Worm (Caenorhabditis elegans): ENCODE results near the gene F10E9.1.

The F10E9.1 gene

ce11 chrIII:8291268-8292032 lies 31.5 kb upstream of the F10E9.1 start:
- TF ChIP-seq ztf-16 (tag; optimal IDR thresholded peaks at IDR 0.05) (no peak), ceh-22 (tag; optimal IDR thresholded peaks at IDR 0.05) (no peak), elt-2 (tag; optimal IDR thresholded peaks at IDR 0.05) (peak; percentile 89)

- no peak for TF ChIP-seq tbx-2 (tag; optimal IDR thresholded peaks at IDR 0.05)
- TF ChIP-seq unc-55 (GFP tag; optimal IDR thresholded peaks at IDR 0.05): peak; percentile 56
- no peak for TF ChIP-seq ceh-48 (tag; optimal IDR thresholded peaks at IDR 0.05)
Measured at ce11 chrIII:8293260-8293659, 29.7 kb upstream of the F10E9.1 start.

ce11 chrIII:8298216-8298920 lies 24.6 kb upstream of the F10E9.1 start:
- peak; percentile 30 for TF ChIP-seq elt-2 (tag; optimal IDR thresholded peaks at IDR 0.05)
- TF ChIP-seq tbx-2 (tag; optimal IDR thresholded peaks at IDR 0.05): peak; percentile 37
- TF ChIP-seq ceh-18 (tag; optimal IDR thresholded peaks at IDR 0.05): no peak

- TF ChIP-seq unc-42 (tag; optimal IDR thresholded peaks at IDR 0.05): peak; percentile 29
- TF ChIP-seq K02D7.2 (tag; optimal IDR thresholded peaks at IDR 0.05): no peak
- TF ChIP-seq dmd-4 (tag; optimal IDR thresholded peaks at IDR 0.05; ENCODE audit: borderline replicate concordance): no peak
- TF ChIP-seq ztf-16 (tag; optimal IDR thresholded peaks at IDR 0.05): no peak
- TF ChIP-seq unc-86 (tag; optimal IDR thresholded peaks at IDR 0.05): no peak
Measured at ce11 chrIII:8299078-8299587, 23.8 kb upstream of the F10E9.1 start.

ce11 chrIII:8299734-8300133 lies 23.2 kb upstream of the F10E9.1 start:
- TF ChIP-seq fax-1 (tag; optimal IDR thresholded peaks at IDR 0.05) (no peak), tbx-7 (tag; optimal IDR thresholded peaks at IDR 0.05) (no peak), pros-1 (tag; optimal IDR thresholded peaks at IDR 0.05) (no peak), elt-2 (tag; optimal IDR thresholded peaks at IDR 0.05) (peak; percentile 82), ama-1 (optimal IDR thresholded peaks at IDR 0.05) (no peak), lim-6 (tag; optimal IDR thresholded peaks at IDR 0.05) (no peak), nhr-232 (tag; optimal IDR thresholded peaks at IDR 0.05) (no peak), ceh-14 (tag; optimal IDR thresholded peaks at IDR 0.05) (no peak)

ce11 chrIII:8300860-8301396 lies 22.0 kb upstream of the F10E9.1 start:
- TF ChIP-seq sox-2 (GFP tag; IDR thresholded peaks at IDR 0.05): no peak
- TF ChIP-seq ceh-34 (tag; optimal IDR thresholded peaks at IDR 0.05): peak; percentile 82
- no peak for TF ChIP-seq nhr-232 (tag; optimal IDR thresholded peaks at IDR 0.05)
- no peak for TF ChIP-seq zip-5 (tag; optimal IDR thresholded peaks at IDR 0.05)
- no peak for TF ChIP-seq unc-55 (GFP tag; optimal IDR thresholded peaks at IDR 0.05)
- no peak for TF ChIP-seq unc-86 (tag; optimal IDR thresholded peaks at IDR 0.05)
- no peak for TF ChIP-seq pros-1 (tag; optimal IDR thresholded peaks at IDR 0.05)
- TF ChIP-seq ahr-1 (tag; optimal IDR thresholded peaks at IDR 0.05): no peak
- TF ChIP-seq fkh-6 (tag; optimal IDR thresholded peaks at IDR 0.05): no peak
- TF ChIP-seq unc-42 (tag; optimal IDR thresholded peaks at IDR 0.05): peak; percentile 22
- TF ChIP-seq T23F11.4 (GFP tag; optimal IDR thresholded peaks at IDR 0.05): no peak
- TF ChIP-seq ceh-22 (tag; optimal IDR thresholded peaks at IDR 0.05): no peak
- no peak for TF ChIP-seq hlh-6 (tag; optimal IDR thresholded peaks at IDR 0.05)
- TF ChIP-seq lim-6 (tag; optimal IDR thresholded peaks at IDR 0.05): no peak
- no peak for TF ChIP-seq sox-4 (tag; optimal IDR thresholded peaks at IDR 0.05)
- no peak for TF ChIP-seq pha-2 (tag; optimal IDR thresholded peaks at IDR 0.05)
- TF ChIP-seq hlh-8 (tag; optimal IDR thresholded peaks at IDR 0.05): peak; percentile 3
